Fruit fly (Drosophila melanogaster): Measurements from ENCODE around the gene mex1.

The mex1 gene

dm6 chr3L:15537916-15538581 lies 18.7 kb upstream of the mex1 start:
- TF ChIP-seq Stat92E (GFP tag; optimal IDR thresholded peaks at IDR 0.05), result no peak
- peak; percentile 35 for TF ChIP-seq vvl (GFP tag; IDR thresholded peaks at IDR 0.05)
- peak; percentile 25 for TF ChIP-seq CG18011 (GFP tag; optimal IDR thresholded peaks at IDR 0.05)
- peak; percentile 55 for TF ChIP-seq CG15011 (GFP tag; optimal IDR thresholded peaks at IDR 0.05)
- peak; percentile 35 to 36 for TF ChIP-seq dpn (GFP tag; optimal IDR thresholded peaks at IDR 0.05)
- no peak for TF ChIP-seq en (GFP tag; optimal IDR thresholded peaks at IDR 0.05)
- peak; percentile 33 for TF ChIP-seq Atf-2 (GFP tag; optimal IDR thresholded peaks at IDR 0.05)
- no peak for TF ChIP-seq CG32767 (GFP tag; IDR thresholded peaks at IDR 0.05)
- TF ChIP-seq CG11456 (GFP tag; IDR thresholded peaks at IDR 0.05), result no peak
- no peak for TF ChIP-seq CG3163 (GFP tag; optimal IDR thresholded peaks at IDR 0.05)
- peak; percentile 85 for TF ChIP-seq CG11504 (tag; optimal IDR thresholded peaks at IDR 0.05)
- no peak for TF ChIP-seq Hey (tag; optimal IDR thresholded peaks at IDR 0.05)
- TF ChIP-seq Abd-B (GFP tag; optimal IDR thresholded peaks at IDR 0.05), result peak; percentile 50
- no peak for TF ChIP-seq wek (GFP tag; optimal IDR thresholded peaks at IDR 0.05)
- TF ChIP-seq Dll (GFP tag; IDR thresholded peaks at IDR 0.05; ENCODE audit: partially characterized antibody), result no peak
- TF ChIP-seq CG7372 (GFP tag; IDR thresholded peaks at IDR 0.05), result no peak
- TF ChIP-seq CG5180 (GFP tag; optimal IDR thresholded peaks at IDR 0.05), result peak; percentile 55
- no peak for TF ChIP-seq schlank (tag; optimal IDR thresholded peaks at IDR 0.05)
- no peak for TF ChIP-seq Dfd (GFP tag; optimal IDR thresholded peaks at IDR 0.05)
- no peak for TF ChIP-seq hb (GFP tag; IDR thresholded peaks at IDR 0.05; ENCODE audit: partially characterized antibody)
- TF ChIP-seq Oli (tag; optimal IDR thresholded peaks at IDR 0.05), result peak; percentile 78
- no peak for TF ChIP-seq D (optimal IDR thresholded peaks at IDR 0.05)
- TF ChIP-seq D (GFP tag; optimal IDR thresholded peaks at IDR 0.05), result peak; percentile 64
- TF ChIP-seq CG17186 (GFP tag; optimal IDR thresholded peaks at IDR 0.05), result no peak
- TF ChIP-seq Max (GFP tag; optimal IDR thresholded peaks at IDR 0.05), result peak; percentile 55
- no peak for TF ChIP-seq CG7963 (GFP tag; IDR thresholded peaks at IDR 0.05; ENCODE audit: partially characterized antibody)
- TF ChIP-seq exex (tag; optimal IDR thresholded peaks at IDR 0.05), result no peak
- no peak for TF ChIP-seq Side (GFP tag; optimal IDR thresholded peaks at IDR 0.05)
- peak; percentile 73; the same call in 2 of the 3 replicates for TF ChIP-seq CG11695 (GFP tag; IDR thresholded peaks at IDR 0.05)
- no peak; the same call in 1 of the 2 replicates for TF ChIP-seq E2f1 (GFP tag; IDR thresholded peaks at IDR 0.05)
- TF ChIP-seq gsb (GFP tag; IDR thresholded peaks at IDR 0.05), result no peak
- TF ChIP-seq otp (GFP tag; IDR thresholded peaks at IDR 0.05), result no peak
- peak; percentile 58 for TF ChIP-seq oc (tag; optimal IDR thresholded peaks at IDR 0.05)
- TF ChIP-seq Camta (GFP tag; optimal IDR thresholded peaks at IDR 0.05), result peak; percentile 35
- TF ChIP-seq dysf (GFP tag; IDR thresholded peaks at IDR 0.05), result peak; percentile 57; the same call in 2 of the 3 replicates
- TF ChIP-seq CG34376 (GFP tag; optimal IDR thresholded peaks at IDR 0.05), result no peak
- TF ChIP-seq eyg (GFP tag; optimal IDR thresholded peaks at IDR 0.05), result no peak
- TF ChIP-seq CG10321 (GFP tag; IDR thresholded peaks at IDR 0.05), result no peak
- TF ChIP-seq lilli (GFP tag; optimal IDR thresholded peaks at IDR 0.05), result peak; percentile 63
- no peak for TF ChIP-seq p53 (GFP tag; optimal IDR thresholded peaks at IDR 0.05)
- TF ChIP-seq jigr1 (GFP tag; IDR thresholded peaks at IDR 0.05), result no peak
- TF ChIP-seq CG10462 (GFP tag; optimal IDR thresholded peaks at IDR 0.05), result peak; percentile 35
- peak; percentile 76 for TF ChIP-seq Ssrp (tag; optimal IDR thresholded peaks at IDR 0.05)
- peak; percentile 54 for TF ChIP-seq CG6854 (GFP tag; optimal IDR thresholded peaks at IDR 0.05)
- TF ChIP-seq ham (GFP tag; IDR thresholded peaks at IDR 0.05), result no peak
- peak; percentile 62 for TF ChIP-seq CG13296 (GFP tag; optimal IDR thresholded peaks at IDR 0.05)
- TF ChIP-seq ATbp (GFP tag; optimal IDR thresholded peaks at IDR 0.05), result peak; percentile 54
- 0 out of 2 replicates have a peak, but pooled peaks have one; percentile 10 for TF ChIP-seq Rx (GFP tag; IDR thresholded peaks at IDR 0.05)
- TF ChIP-seq CG3281 (GFP tag; optimal IDR thresholded peaks at IDR 0.05), result peak; percentile 70
- peak; percentile 5 for TF ChIP-seq Hand (GFP tag; optimal IDR thresholded peaks at IDR 0.05)

Measured in whole organism, embryonic.